Worm (Caenorhabditis elegans) whole organism, L1 larva: ENCODE measurements around the gene cni-1.

ENCODE experiments used
- aly-2 ChIP-seq: fragments of 150-350 bp; optimal IDR thresholded peaks from 2 replicates; lab custom pipeline; 2014; ENCODE audit warnings: missing biosample characterization, missing genetic modification characterization
- ama-1 ChIP-seq: fragments of 150-350 bp; optimal IDR thresholded peaks from 2 replicates; lab custom pipeline; 2014
- ces-1 ChIP-seq: fragments of 150-350 bp; optimal IDR thresholded peaks from 2 replicates; lab custom pipeline; 2014; ENCODE audit warnings: missing biosample characterization, missing genetic modification reagents, missing genetic modification characterization
- egl-27 ChIP-seq, 2 experiments: fragments of 150-350 bp in 1 of 2; sonication (generic microtip); optimal IDR thresholded peaks; 3 replicates each; lab custom pipeline; 2017 to 2018; ENCODE audit warnings: missing biosample characterization in 2 of 2, missing genetic modification characterization in 2 of 2, missing genetic modification reagents in 2 of 2
- elt-2 ChIP-seq: sonication (generic microtip); optimal IDR thresholded peaks from 2 replicates; lab custom pipeline; 2016; ENCODE audit warnings: missing genetic modification characterization, mild to moderate bottlenecking, inconsistent platforms, missing compliant biosample characterization, missing genetic modification reagents
- elt-3 ChIP-seq, 6 experiments: fragments of 150-350 bp in 1 of 6; sonication (generic microtip); optimal IDR thresholded peaks; 2 replicates each; lab custom pipeline; 2017 to 2018; ENCODE audit warnings: missing biosample characterization in 6 of 6, missing genetic modification characterization in 6 of 6, inconsistent platforms in 1 of 6
- ets-5 ChIP-seq: fragments of 200-800 bp; sonication (Bioruptor generic); IDR thresholded peaks from 2 replicates; pipeline ENCODE4 v1.3.6; 2022; ENCODE audit warnings: missing genetic modification characterization, missing compliant biosample characterization
- nhr-237 ChIP-seq: fragments of 150-350 bp; optimal IDR thresholded peaks from 2 replicates; lab custom pipeline; 2014; ENCODE audit warnings: missing biosample characterization, missing genetic modification characterization
- ztf-11 ChIP-seq, 2 experiments: sonication (generic microtip); optimal IDR thresholded peaks; 2 replicates each; lab custom pipeline; 2016 to 2017; ENCODE audit warnings: missing genetic modification characterization in 2 of 2, missing biosample characterization in 1 of 2, missing compliant biosample characterization in 1 of 2

DNA sequence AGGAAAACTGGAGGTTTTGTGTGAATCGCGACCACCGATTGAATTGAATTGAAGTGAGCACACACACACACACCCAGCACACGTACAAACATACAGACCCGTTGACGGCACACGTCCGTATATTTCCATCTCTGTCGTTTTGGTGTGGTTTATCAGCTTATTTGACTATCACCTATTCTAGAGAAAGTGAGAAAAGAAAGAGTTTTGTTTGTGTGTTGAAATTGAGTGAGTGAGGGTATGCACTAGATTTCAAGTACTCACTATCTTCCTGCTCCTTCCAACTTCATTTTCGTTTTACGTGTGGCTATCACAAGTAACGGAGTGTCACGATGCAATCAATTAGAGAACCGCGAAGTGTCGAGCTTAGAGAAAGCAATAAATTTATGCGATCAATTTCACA lies 16.3 kb upstream of the cni-1 start:
- TF ChIP-seq nhr-237 (tag; lab: Kevin White, UChicago) (no peak), elt-2 (tag; lab: Kevin White, UChicago) (peak; percentile 60), aly-2 (tag; lab: Kevin White, UChicago) (no peak), ztf-11 (tag; optimal IDR thresholded peaks at IDR 0.05; lab: Kevin White, UChicago) (no peak), ces-1 (GFP tag; lab: Kevin White, UChicago) (no peak), elt-3 (tag; optimal IDR thresholded peaks at IDR 0.05; lab: Kevin White, UChicago) (no peak), ama-1 (lab: Kevin White, UChicago) (no peak), ets-5 (GFP tag; lab: Robert Waterston, UW) (no peak), egl-27 (tag; optimal IDR thresholded peaks at IDR 0.05; lab: Kevin White, UChicago) (no peak)
